Worm (Caenorhabditis elegans) whole organism, L4 larva: ENCODE data around the gene srh-30.
A peak's percentile ranks its signal among the peaks of the same experiment; 100 is the strongest.

ENCODE experiments used
- F26F4.8 ChIP-seq: fragments of 200-800 bp; sonication (Bioruptor generic); conservative IDR thresholded peaks from 2 replicates; pipeline ENCODE4 v1.3.6; 2022; ENCODE audit warnings: missing genetic modification characterization, missing compliant biosample characterization
- F37D6.2 ChIP-seq: sonication (generic microtip); optimal IDR thresholded peaks from 2 replicates; lab custom pipeline; 2016; ENCODE audit warnings: mild to moderate bottlenecking, missing genetic modification characterization, missing compliant biosample characterization
- F44E2.7 ChIP-seq: fragments of 200-800 bp; sonication (Bioruptor generic); IDR thresholded peaks from 2 replicates; pipeline ENCODE4 v2.1.2; 2022; ENCODE audit warnings: missing genetic modification characterization, missing compliant biosample characterization
- F49E8.2 ChIP-seq: sonication (generic microtip); optimal IDR thresholded peaks from 2 replicates; lab custom pipeline; 2016; ENCODE audit warnings: missing compliant biosample characterization, mild to moderate bottlenecking, missing genetic modification characterization, borderline replicate concordance
- R02D3.7 ChIP-seq: fragments of 150-350 bp; sonication (generic microtip); optimal IDR thresholded peaks from 3 replicates; lab custom pipeline; 2014; ENCODE audit warnings: missing biosample characterization, missing genetic modification characterization
- T20F7.1 ChIP-seq: fragments of 200-800 bp; sonication (Bioruptor generic); optimal IDR thresholded peaks from 2 replicates; lab custom pipeline; 2018; ENCODE audit warnings: mild to moderate bottlenecking, missing genetic modification characterization, missing compliant biosample characterization
- aha-1 ChIP-seq: fragments of 150-350 bp; peaks from one replicate; lab custom pipeline; 2014; ENCODE audit warnings: missing biosample characterization, missing genetic modification characterization
- attf-4 ChIP-seq: sonication (generic microtip); optimal IDR thresholded peaks from 3 replicates; lab custom pipeline; 2017; ENCODE audit warnings: missing biosample characterization, missing genetic modification characterization
- ceh-20 ChIP-seq: fragments of 200-800 bp; sonication (Bioruptor generic); IDR thresholded peaks from 2 replicates; pipeline ENCODE4 v1.3.6; 2022; ENCODE audit warnings: missing genetic modification reagents, missing genetic modification characterization, missing compliant biosample characterization
- daf-12 ChIP-seq: fragments of 150-350 bp; optimal IDR thresholded peaks from 2 replicates; lab custom pipeline; 2014; ENCODE audit warnings: missing biosample characterization, missing genetic modification reagents, missing genetic modification characterization
- daf-19 ChIP-seq: fragments of 200-800 bp; sonication (Bioruptor generic); conservative IDR thresholded peaks from 2 replicates; pipeline ENCODE4 v1.3.6; 2022; ENCODE audit warnings: missing genetic modification characterization, missing compliant biosample characterization
- dmd-8 ChIP-seq: fragments of 200-800 bp; sonication (Bioruptor generic); IDR thresholded peaks from 2 replicates; pipeline ENCODE4 v1.3.6; 2022; ENCODE audit warnings: missing genetic modification characterization, missing compliant biosample characterization
- duxl-1 ChIP-seq: sonication (generic microtip); optimal IDR thresholded peaks from 2 replicates; lab custom pipeline; 2016; ENCODE audit warnings: mild to moderate bottlenecking, missing genetic modification characterization, moderate library complexity, missing compliant biosample characterization; ENCODE audit not compliant: poor library complexity
- egl-43 ChIP-seq: fragments of 200-800 bp; sonication (Bioruptor generic); IDR thresholded peaks from 2 replicates; pipeline ENCODE4 v1.3.6; 2022; ENCODE audit warnings: missing genetic modification reagents, missing genetic modification characterization, missing compliant biosample characterization
- gei-8 ChIP-seq: fragments of 200-800 bp; sonication (Bioruptor generic); optimal IDR thresholded peaks from 2 replicates; lab custom pipeline; 2018; ENCODE audit warnings: mild to moderate bottlenecking, missing genetic modification characterization, missing compliant biosample characterization
- hif-1 ChIP-seq, 2 experiments: sonication (generic microtip); optimal IDR thresholded peaks; 2 replicates each; lab custom pipeline; 2016 to 2017; ENCODE audit warnings: missing compliant biosample characterization in 2 of 2, missing genetic modification characterization in 2 of 2, missing genetic modification reagents in 2 of 2, missing genotype in 2 of 2, mild to moderate bottlenecking in 1 of 2
- hlh-11 ChIP-seq: fragments of 200-800 bp; sonication (Bioruptor generic); optimal IDR thresholded peaks from 2 replicates; lab custom pipeline; 2018; ENCODE audit warnings: mild to moderate bottlenecking, missing genetic modification characterization, missing compliant biosample characterization
- hlh-30 ChIP-seq: sonication (generic microtip); optimal IDR thresholded peaks from 2 replicates; lab custom pipeline; 2017; ENCODE audit warnings: antibody characterized with exemption, mild to moderate bottlenecking, missing genetic modification characterization, missing compliant biosample characterization; ENCODE audit not compliant: insufficient read depth
- lin-13 ChIP-seq: fragments of 150-350 bp; optimal IDR thresholded peaks from 2 replicates; lab custom pipeline; 2014; ENCODE audit warnings: missing biosample characterization, missing genetic modification reagents, missing genetic modification characterization
- lin-38 ChIP-seq: fragments of 200-800 bp; sonication (Bioruptor generic); IDR thresholded peaks from 2 replicates; pipeline ENCODE4 v1.3.6; 2022; ENCODE audit warnings: missing genetic modification reagents, missing genetic modification characterization, missing compliant biosample characterization
- madf-9 ChIP-seq: fragments of 200-800 bp; sonication (Bioruptor generic); conservative IDR thresholded peaks from 2 replicates; pipeline ENCODE4 v1.3.6; 2022; ENCODE audit warnings: missing genetic modification reagents, missing genetic modification characterization, missing compliant biosample characterization
- mep-1 ChIP-seq: fragments of 150-350 bp; sonication (generic microtip); optimal IDR thresholded peaks from 3 replicates; lab custom pipeline; 2014; ENCODE audit warnings: missing biosample characterization, missing genetic modification characterization
- mes-2 ChIP-seq: sonication (generic microtip); optimal IDR thresholded peaks from 2 replicates; lab custom pipeline; 2016; ENCODE audit warnings: missing genotype, mild to moderate bottlenecking, missing genetic modification characterization, missing compliant biosample characterization; ENCODE audit not compliant: poor library complexity, severe bottlenecking
- nhr-102 ChIP-seq: sonication (generic microtip); optimal IDR thresholded peaks from 2 replicates; lab custom pipeline; 2016; ENCODE audit warnings: mild to moderate bottlenecking, missing genetic modification characterization, moderate library complexity, missing compliant biosample characterization
- nhr-237 ChIP-seq: sonication (generic microtip); optimal IDR thresholded peaks from 2 replicates; lab custom pipeline; 2017; ENCODE audit warnings: missing biosample characterization, missing genetic modification characterization
- nhr-28 ChIP-seq: fragments of 150-350 bp; optimal IDR thresholded peaks from 2 replicates; lab custom pipeline; 2014; ENCODE audit warnings: missing biosample characterization, missing genetic modification characterization
- nhr-41 ChIP-seq: fragments of 200-800 bp; sonication (Bioruptor generic); IDR thresholded peaks from 2 replicates; pipeline ENCODE4 v1.3.6; 2022; ENCODE audit warnings: missing genetic modification reagents, missing genetic modification characterization, missing compliant biosample characterization
- nhr-77 ChIP-seq: fragments of 150-350 bp; optimal IDR thresholded peaks from 2 replicates; lab custom pipeline; 2014; ENCODE audit warnings: missing biosample characterization, missing genetic modification characterization
- pqm-1 ChIP-seq: sonication (generic microtip); optimal IDR thresholded peaks from 2 replicates; lab custom pipeline; 2017; ENCODE audit warnings: missing biosample characterization, missing genetic modification characterization
- skn-1 ChIP-seq: fragments of 150-350 bp; optimal IDR thresholded peaks from 2 replicates; lab custom pipeline; 2014; ENCODE audit warnings: missing biosample characterization, missing genetic modification characterization
- snpc-4 ChIP-seq: fragments of 150-350 bp; optimal IDR thresholded peaks from 2 replicates; lab custom pipeline; 2014; ENCODE audit warnings: missing biosample characterization, missing genetic modification characterization
- spr-1 ChIP-seq: sonication (generic microtip); optimal IDR thresholded peaks from 2 replicates; lab custom pipeline; 2016; ENCODE audit warnings: mild to moderate bottlenecking, missing genetic modification characterization, missing compliant biosample characterization
- tra-1 ChIP-seq: fragments of 200-800 bp; sonication (Bioruptor generic); IDR thresholded peaks from 2 replicates; pipeline ENCODE4 v1.3.6; 2022; ENCODE audit warnings: missing genetic modification reagents, missing genetic modification characterization, missing compliant biosample characterization
- unc-62 ChIP-seq, 3 experiments: fragments of 150-350 bp in 1 of 3; sonication (generic microtip); optimal IDR thresholded peaks in 2 of 3; peaks in 1 of 3; 1 replicate in 1 of 3; 2 replicates in 2 of 3; lab custom pipeline; 2014 to 2017; ENCODE audit warnings: missing biosample characterization in 3 of 3, missing genetic modification characterization in 3 of 3, missing genetic modification reagents in 3 of 3, missing genotype in 1 of 3
- zag-1 ChIP-seq: fragments of 150-350 bp; optimal IDR thresholded peaks from 2 replicates; lab custom pipeline; 2014; ENCODE audit warnings: missing biosample characterization, missing genetic modification characterization
- zfp-2 ChIP-seq: sonication (generic microtip); optimal IDR thresholded peaks from 2 replicates; lab custom pipeline; 2016; ENCODE audit warnings: mild to moderate bottlenecking, missing genetic modification characterization, missing compliant biosample characterization

Gene srh-30

ce11 chrV:6767576-6767975 lies 4.0 kb downstream of the srh-30 start:
- no peak for TF ChIP-seq F44E2.7 (GFP tag; lab: Robert Waterston, UW)
- no peak for TF ChIP-seq duxl-1 (tag; lab: Kevin White, UChicago)
- TF ChIP-seq dmd-8: no peak
- no peak for TF ChIP-seq T20F7.1 (GFP tag; lab: Kevin White, UChicago)
- TF ChIP-seq zfp-2 (tag; lab: Kevin White, UChicago): no peak
- no peak for TF ChIP-seq daf-19 (GFP tag; lab: Robert Waterston, UW)
- no peak for TF ChIP-seq madf-9
- no peak for TF ChIP-seq zag-1 (tag; lab: Kevin White, UChicago)

DNA sequence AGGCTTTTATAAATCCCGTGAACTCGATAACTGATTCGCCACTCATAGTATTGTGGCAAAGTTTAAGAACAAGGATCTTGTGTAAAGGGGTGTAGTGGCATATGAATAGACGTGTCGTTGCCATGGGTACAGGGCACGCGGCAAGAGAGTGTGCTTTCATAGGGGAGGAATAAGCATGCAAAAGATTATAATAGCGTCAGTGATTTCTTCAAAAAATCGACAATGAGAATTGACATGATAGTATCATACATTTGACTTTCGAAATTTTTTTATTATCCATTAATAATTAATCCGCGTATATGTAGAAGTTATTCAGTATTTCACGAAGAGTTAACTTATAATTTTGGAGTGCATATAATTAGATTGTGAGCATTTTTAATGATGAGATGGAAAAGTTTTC lies 6.6 kb downstream of the srh-30 start, which contains the start of gene bbs-8:
bbs-8 (minus strand) TSS at position 101 of the 400 bp plus-strand sequence.
- TF ChIP-seq lin-38 (GFP tag; lab: Robert Waterston, UW): no peak
- peak; percentile 44 for TF ChIP-seq aha-1 (tag; lab: Kevin White, UChicago)

- TF ChIP-seq F26F4.8 (GFP tag; lab: Robert Waterston, UW): no peak
- TF ChIP-seq mes-2 (tag; lab: Kevin White, UChicago): no peak
- TF ChIP-seq nhr-102: no peak
- TF ChIP-seq F37D6.2: no peak
- no peak for TF ChIP-seq hlh-30 (tag; lab: Kevin White, UChicago)
- TF ChIP-seq egl-43: no peak
- no peak for TF ChIP-seq mep-1 (tag; lab: Kevin White, UChicago)
- TF ChIP-seq snpc-4: no peak
- TF ChIP-seq unc-62 (GFP tag; optimal IDR thresholded peaks at IDR 0.05 in 1 of 2; lab: Kevin White, UChicago): no peak
- TF ChIP-seq unc-62 (tag; optimal IDR thresholded peaks at IDR 0.05; lab: Kevin White, UChicago): no peak
- TF ChIP-seq hlh-11 (tag; lab: Kevin White, UChicago): no peak
- no peak for TF ChIP-seq tra-1 (GFP tag; lab: Robert Waterston, UW)
- no peak for TF ChIP-seq nhr-41
- no peak for TF ChIP-seq skn-1 (tag; lab: Kevin White, UChicago)
- no peak for TF ChIP-seq nhr-28
- TF ChIP-seq lin-13 (GFP tag; lab: Kevin White, UChicago): no peak
- TF ChIP-seq nhr-237 (tag; lab: Kevin White, UChicago): no peak
- no peak for TF ChIP-seq gei-8
Measured at ce11 chrV:6762361-6762760, 9.2 kb downstream of the srh-30 start, which contains the start of gene T25F10.4. T25F10.4 (minus strand) TSS chrV:6762461.

DNA sequence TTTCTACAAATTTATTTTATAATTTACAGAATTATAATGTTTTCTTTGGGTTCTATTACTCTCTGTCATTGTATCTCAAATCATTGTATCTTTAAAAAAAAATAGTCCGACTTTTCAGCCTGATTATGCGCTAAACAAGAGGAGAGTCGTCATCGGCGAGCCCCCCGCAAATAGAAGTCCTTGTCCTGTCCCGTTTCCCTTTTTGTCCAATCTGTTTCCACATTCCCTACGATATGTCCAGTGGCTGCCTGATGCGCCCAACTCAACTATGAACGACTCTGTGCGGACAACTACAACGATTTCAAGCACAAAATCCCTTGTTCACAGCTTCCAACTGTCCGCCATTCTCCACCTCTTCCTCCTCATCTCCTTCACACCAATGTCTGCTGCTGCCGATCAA lies 13.5 kb downstream of the srh-30 start, which contains the start of gene dbl-1:
dbl-1 (plus strand) TSS at position 119 of the 400 bp plus-strand sequence.
- TF ChIP-seq hif-1 (tag; optimal IDR thresholded peaks at IDR 0.05; lab: Kevin White, UChicago) (no peak), gei-8 (no peak), spr-1 (tag; lab: Kevin White, UChicago) (no peak), aha-1 (tag; lab: Kevin White, UChicago) (peak; percentile 91), hlh-11 (tag; lab: Kevin White, UChicago) (no peak)
- TF ChIP-seq, all 104 proteins: peak for 1

- no peak for TF ChIP-seq zfp-2 (tag; lab: Kevin White, UChicago)
- no peak for TF ChIP-seq daf-12 (tag; lab: Kevin White, UChicago)
- no peak for TF ChIP-seq snpc-4
- TF ChIP-seq attf-4 (tag; lab: Kevin White, UChicago): no peak
- TF ChIP-seq F49E8.2 (tag; lab: Kevin White, UChicago): no peak
- no peak for TF ChIP-seq hlh-11 (tag; lab: Kevin White, UChicago)
- peak in 1 of 2 experiments; percentile 81 for TF ChIP-seq unc-62 (GFP tag; optimal IDR thresholded peaks at IDR 0.05 in 1 of 2; lab: Kevin White, UChicago)
- no peak for TF ChIP-seq unc-62 (tag; optimal IDR thresholded peaks at IDR 0.05; lab: Kevin White, UChicago)
- TF ChIP-seq R02D3.7 (tag; lab: Kevin White, UChicago): no peak
- no peak for TF ChIP-seq pqm-1 (tag; lab: Kevin White, UChicago)
- TF ChIP-seq ceh-20: 0 out of 2 replicates have a peak, but pooled peaks have one; percentile 27
- TF ChIP-seq gei-8: no peak
- no peak for TF ChIP-seq nhr-77 (tag; lab: Kevin White, UChicago)
Measured at ce11 chrV:6753257-6753656, 18.3 kb downstream of the srh-30 start.
